Worm (Caenorhabditis elegans) whole organism, L4 larva: Measurements from ENCODE around the gene F53G2.3.
A peak's percentile ranks its signal among the peaks of the same experiment; 100 is the strongest.

Source experiments
- F10B5.3 ChIP-seq: sonication (generic microtip); optimal IDR thresholded peaks from 2 replicates; lab custom pipeline; 2016; ENCODE audit warnings: mild to moderate bottlenecking, missing genetic modification characterization, missing compliant biosample characterization
- aly-2 ChIP-seq: sonication (generic microtip); optimal IDR thresholded peaks from 2 replicates; lab custom pipeline; 2018; ENCODE audit warnings: missing biosample characterization, missing genetic modification characterization
- ceh-62 ChIP-seq: sonication (generic microtip); optimal IDR thresholded peaks from 2 replicates; lab custom pipeline; 2017; ENCODE audit warnings: missing biosample characterization, missing genetic modification characterization
- daf-8 ChIP-seq: fragments of 200-800 bp; sonication (Bioruptor generic); IDR thresholded peaks from 2 replicates; pipeline ENCODE4 v1.3.6; 2022; ENCODE audit warnings: missing genetic modification characterization, missing compliant biosample characterization
- duxl-1 ChIP-seq: sonication (generic microtip); optimal IDR thresholded peaks from 2 replicates; lab custom pipeline; 2016; ENCODE audit warnings: mild to moderate bottlenecking, missing genetic modification characterization, moderate library complexity, missing compliant biosample characterization; ENCODE audit not compliant: poor library complexity
- hmg-1.1 ChIP-seq: fragments of 200-800 bp; sonication (Bioruptor generic); IDR thresholded peaks from 2 replicates; pipeline ENCODE4 v1.3.6; 2022; ENCODE audit warnings: missing genetic modification reagents, missing genetic modification characterization, missing compliant biosample characterization
- lin-13 ChIP-seq: fragments of 150-350 bp; optimal IDR thresholded peaks from 2 replicates; lab custom pipeline; 2014; ENCODE audit warnings: missing biosample characterization, missing genetic modification reagents, missing genetic modification characterization
- lin-15B ChIP-seq: fragments of 150-350 bp; sonication (generic microtip); optimal IDR thresholded peaks from 3 replicates; lab custom pipeline; 2014; ENCODE audit warnings: missing biosample characterization, missing genetic modification characterization
- madf-5 ChIP-seq, 2 experiments: fragments of 200-800 bp; sonication (Bioruptor generic); IDR thresholded peaks; 2 replicates each; pipeline ENCODE4 v1.3.6; 2022; ENCODE audit warnings: missing compliant biosample characterization in 2 of 2, missing genetic modification characterization in 2 of 2
- mdl-1 ChIP-seq, 2 experiments: fragments of 150-350 bp in 1 of 2; sonication (generic microtip) in 1 of 2; optimal IDR thresholded peaks; 2 replicates each; lab custom pipeline; 2014 to 2017; ENCODE audit warnings: missing biosample characterization in 2 of 2, missing genetic modification characterization in 2 of 2
- nhr-237 ChIP-seq: sonication (generic microtip); optimal IDR thresholded peaks from 2 replicates; lab custom pipeline; 2017; ENCODE audit warnings: missing biosample characterization, missing genetic modification characterization
- nhr-76 ChIP-seq: fragments of 150-350 bp; optimal IDR thresholded peaks from 2 replicates; lab custom pipeline; 2014; ENCODE audit warnings: missing biosample characterization, missing genetic modification characterization
- snpc-4 ChIP-seq: fragments of 150-350 bp; optimal IDR thresholded peaks from 2 replicates; lab custom pipeline; 2014; ENCODE audit warnings: missing biosample characterization, missing genetic modification characterization

- TF ChIP-seq nhr-76 (tag; lab: Kevin White, UChicago), result no peak
- TF ChIP-seq madf-5 (GFP tag; IDR thresholded peaks at IDR 0.05; lab: Robert Waterston, UW), result no peak
- no peak for TF ChIP-seq mdl-1 (tag; optimal IDR thresholded peaks at IDR 0.05; lab: Kevin White, UChicago)
- no peak for TF ChIP-seq aly-2
- TF ChIP-seq snpc-4 (tag; lab: Kevin White, UChicago), result no peak
- no peak for TF ChIP-seq hmg-1.1 (GFP tag; lab: Robert Waterston, UW)
- TF ChIP-seq ceh-62 (tag; lab: Kevin White, UChicago), result no peak
- no peak for TF ChIP-seq nhr-237 (tag; lab: Kevin White, UChicago)
- TF ChIP-seq lin-15B, result no peak
- peak; percentile 96 for TF ChIP-seq duxl-1 (tag; lab: Kevin White, UChicago)
- no peak for TF ChIP-seq lin-13
- no peak for TF ChIP-seq F10B5.3 (tag; lab: Kevin White, UChicago)
- no peak for TF ChIP-seq daf-8 (GFP tag; lab: Robert Waterston, UW)
Measured at ce11 chrII:2503703-2504430, 23.7 kb downstream of the F53G2.3 start.
